Fruit fly (Drosophila melanogaster) whole organism, embryonic: ENCODE measurements around the gene Est-Q.

Experiments used
- CG10959 ChIP-seq: fragments of 200-800 bp; sonication (Bioruptor generic); IDR thresholded peaks from 2 replicates; pipeline ENCODE4 v1.3.6; 2022; ENCODE audit warnings: missing biosample characterization, missing genetic modification characterization
- CG11093 ChIP-seq: fragments of 200-800 bp; sonication (Bioruptor generic); IDR thresholded peaks from 3 replicates; pipeline ENCODE4 v1.3.6; 2022; ENCODE audit warnings: missing biosample characterization, missing genetic modification characterization
- CG12219 ChIP-seq: fragments of 200-800 bp; sonication (Bioruptor generic); optimal IDR thresholded peaks from 3 replicates; lab custom pipeline; 2018; ENCODE audit warnings: missing biosample characterization, mild to moderate bottlenecking, missing genetic modification characterization
- CG12299 ChIP-seq: fragments of 200-800 bp; sonication (Bioruptor generic); optimal IDR thresholded peaks from 2 replicates; lab custom pipeline; 2018; ENCODE audit warnings: missing biosample characterization, mild to moderate bottlenecking, missing genetic modification characterization
- CG12769 ChIP-seq: fragments of 200-800 bp; sonication (Bioruptor generic); optimal IDR thresholded peaks from 2 replicates; lab custom pipeline; 2019; ENCODE audit warnings: missing biosample characterization, mild to moderate bottlenecking, missing genetic modification characterization, moderate library complexity
- CG16779 ChIP-seq: fragments of 200-800 bp; sonication (Bioruptor generic); IDR thresholded peaks from 2 replicates; pipeline ENCODE4 v1.3.6; 2022; ENCODE audit warnings: missing biosample characterization, missing genetic modification characterization
- CG16813 ChIP-seq: fragments of 200-800 bp; sonication (Bioruptor generic); IDR thresholded peaks from 3 replicates; pipeline ENCODE4 v1.3.6; 2022; ENCODE audit warnings: missing biosample characterization, missing genetic modification characterization; ENCODE audit not compliant: partially characterized antibody
- CG18011 ChIP-seq: fragments of 200-800 bp; sonication (Bioruptor generic); optimal IDR thresholded peaks from 2 replicates; lab custom pipeline; 2017; ENCODE audit warnings: missing biosample characterization, missing genetic modification characterization, mild to moderate bottlenecking, moderate library complexity, missing genotype
- CG2202 ChIP-seq: fragments of 200-800 bp; sonication (Bioruptor generic); optimal IDR thresholded peaks from 2 replicates; lab custom pipeline; 2018; ENCODE audit warnings: missing biosample characterization, mild to moderate bottlenecking, missing genetic modification characterization
- CG30020 ChIP-seq: fragments of 200-800 bp; optimal IDR thresholded peaks from 2 replicates; lab custom pipeline; 2019; ENCODE audit warnings: missing biosample characterization, mild to moderate bottlenecking, missing genetic modification characterization, moderate library complexity
- CG31365 ChIP-seq: fragments of 200-800 bp; sonication (Bioruptor generic); optimal IDR thresholded peaks from 2 replicates; lab custom pipeline; 2018; ENCODE audit warnings: missing biosample characterization, mild to moderate bottlenecking, missing genetic modification characterization
- CG3281 ChIP-seq: fragments of 200-800 bp; sonication (Bioruptor generic); optimal IDR thresholded peaks from 3 replicates; lab custom pipeline; 2017; ENCODE audit warnings: missing biosample characterization, mild to moderate bottlenecking, missing genetic modification characterization
- CG33213 ChIP-seq: fragments of 200-800 bp; sonication (Bioruptor generic); optimal IDR thresholded peaks from 3 replicates; lab custom pipeline; 2016; ENCODE audit warnings: missing biosample characterization, missing genetic modification characterization
- CG34224 ChIP-seq: fragments of 200-800 bp; sonication (Bioruptor generic); IDR thresholded peaks from 3 replicates; pipeline ENCODE4 v1.3.6; 2022; ENCODE audit warnings: missing biosample characterization, missing genetic modification characterization; ENCODE audit not compliant: partially characterized antibody
- CG34422 ChIP-seq: fragments of 200-800 bp; sonication (Bioruptor generic); IDR thresholded peaks from 3 replicates; pipeline ENCODE4 v1.3.6; 2022; ENCODE audit warnings: missing biosample characterization, missing genetic modification characterization
- CG3847 ChIP-seq: fragments of 200-800 bp; sonication (Bioruptor generic); IDR thresholded peaks from 2 replicates; pipeline ENCODE4 v1.3.6; 2022; ENCODE audit warnings: missing biosample characterization, missing genetic modification characterization
- CG6175 ChIP-seq: fragments of 200-800 bp; sonication (Bioruptor generic); IDR thresholded peaks from 3 replicates; pipeline ENCODE4 v1.3.6; 2022; ENCODE audit warnings: missing biosample characterization, missing genetic modification characterization
- CG6683 ChIP-seq: fragments of 200-800 bp; sonication (Bioruptor generic); optimal IDR thresholded peaks from 2 replicates; lab custom pipeline; 2017; ENCODE audit warnings: missing biosample characterization, mild to moderate bottlenecking, missing genetic modification characterization, missing genetic modification reagents
- CG9797 ChIP-seq: fragments of 200-800 bp; sonication (Bioruptor generic); optimal IDR thresholded peaks from 3 replicates; lab custom pipeline; 2018; ENCODE audit warnings: missing biosample characterization, mild to moderate bottlenecking, missing genetic modification characterization
- CHES-1-like ChIP-seq: fragments of 200-800 bp; sonication (Bioruptor generic); optimal IDR thresholded peaks from 2 replicates; lab custom pipeline; 2016; ENCODE audit warnings: missing biosample characterization, missing genetic modification characterization
- ERR ChIP-seq: fragments of 200-800 bp; sonication (Bioruptor generic); optimal IDR thresholded peaks from 2 replicates; lab custom pipeline; 2016; ENCODE audit warnings: missing biosample characterization, missing genetic modification characterization
- Hmr ChIP-seq: fragments of 200-800 bp; sonication (Bioruptor generic); optimal IDR thresholded peaks from 3 replicates; lab custom pipeline; 2017; ENCODE audit warnings: mild to moderate bottlenecking, missing biosample characterization, missing genetic modification reagents, missing genetic modification characterization
- Med ChIP-seq: fragments of 200-800 bp; sonication (Bioruptor generic); peaks from one replicate; lab custom pipeline; 2016; ENCODE audit warnings: missing biosample characterization, missing genetic modification characterization, mild to moderate bottlenecking, inconsistent platforms, moderate library complexity
- NFAT ChIP-seq: fragments of 200-800 bp; sonication (Bioruptor generic); IDR thresholded peaks from 2 replicates; pipeline ENCODE4 v1.3.6; 2022; ENCODE audit warnings: missing biosample characterization, missing genetic modification characterization
- Pdp1 ChIP-seq, 2 experiments: fragments of 200-800 bp; sonication (Bioruptor generic); optimal IDR thresholded peaks; 3 replicates each; lab custom pipeline; 2016; ENCODE audit warnings: missing biosample characterization in 2 of 2, missing genetic modification characterization in 2 of 2, mild to moderate bottlenecking in 1 of 2, moderate library complexity in 1 of 2
- Poxn ChIP-seq: fragments of 200-800 bp; sonication (Bioruptor generic); IDR thresholded peaks from 2 replicates; pipeline ENCODE4 v1.3.6; 2022; ENCODE audit warnings: missing biosample characterization, missing genetic modification characterization
- Stat92E ChIP-seq, 3 experiments: fragments of >200 bp in 2 of 3; fragments of 200-800 bp in 1 of 3; sonication (Bioruptor generic) in 1 of 3; optimal IDR thresholded peaks; 2 replicates each; lab custom pipeline; 2017 to 2019; ENCODE audit warnings: missing biosample characterization in 3 of 3, missing genetic modification characterization in 3 of 3, mild to moderate bottlenecking in 1 of 3, moderate library complexity in 1 of 3
- Xbp1 ChIP-seq: fragments of 200-800 bp; sonication (Bioruptor generic); optimal IDR thresholded peaks from 3 replicates; lab custom pipeline; 2016; ENCODE audit warnings: missing biosample characterization, mild to moderate bottlenecking, missing genetic modification characterization
- YL-1 ChIP-seq: fragments of 200-800 bp; sonication (Bioruptor generic); optimal IDR thresholded peaks from 3 replicates; lab custom pipeline; 2017; ENCODE audit warnings: missing biosample characterization, mild to moderate bottlenecking, missing genetic modification characterization
- aop ChIP-seq: fragments of 200-800 bp; sonication (Bioruptor generic); IDR thresholded peaks from 2 replicates; pipeline ENCODE4 v1.3.6; 2022; ENCODE audit warnings: missing biosample characterization, missing genetic modification characterization
- bbx ChIP-seq: fragments of 200-800 bp; sonication (Bioruptor generic); IDR thresholded peaks from 2 replicates; pipeline ENCODE4 v1.3.6; 2022; ENCODE audit warnings: missing biosample characterization, missing genetic modification characterization; ENCODE audit not compliant: partially characterized antibody
- bcd ChIP-seq: fragments of 200-800 bp; sonication (Bioruptor generic); optimal IDR thresholded peaks from 2 replicates; lab custom pipeline; 2017; ENCODE audit warnings: missing biosample characterization, mild to moderate bottlenecking, missing genetic modification characterization
- crol ChIP-seq: fragments of 200-800 bp; sonication (Bioruptor generic); IDR thresholded peaks from 2 replicates; pipeline ENCODE4 v1.3.6; 2022; ENCODE audit warnings: missing biosample characterization, missing genetic modification characterization
- cwo ChIP-seq: fragments of 200-800 bp; sonication (Bioruptor generic); optimal IDR thresholded peaks from 3 replicates; lab custom pipeline; 2017; ENCODE audit warnings: missing biosample characterization, missing genetic modification characterization, mild to moderate bottlenecking, moderate library complexity, missing genetic modification reagents
- dmrt99B ChIP-seq: fragments of 200-800 bp; sonication (Bioruptor generic); optimal IDR thresholded peaks from 2 replicates; lab custom pipeline; 2018; ENCODE audit warnings: missing biosample characterization, mild to moderate bottlenecking, missing genetic modification characterization, moderate library complexity
- eve ChIP-seq, 2 experiments: fragments of >200 bp; optimal IDR thresholded peaks; 2 replicates each; lab custom pipeline; 2017; ENCODE audit warnings: missing biosample characterization in 2 of 2, missing genetic modification characterization in 2 of 2
- eyg ChIP-seq: fragments of 200-800 bp; sonication (Bioruptor generic); optimal IDR thresholded peaks from 3 replicates; lab custom pipeline; 2016; ENCODE audit warnings: missing biosample characterization, missing genetic modification characterization
- fu2 ChIP-seq: fragments of 200-800 bp; sonication (Bioruptor generic); optimal IDR thresholded peaks from 2 replicates; lab custom pipeline; 2016; ENCODE audit warnings: missing biosample characterization, missing genetic modification characterization
- gcm ChIP-seq: fragments of 200-800 bp; sonication (Bioruptor generic); optimal IDR thresholded peaks from 2 replicates; lab custom pipeline; 2019; ENCODE audit warnings: missing biosample characterization, mild to moderate bottlenecking, missing genetic modification characterization, moderate library complexity
- grau ChIP-seq: fragments of 200-800 bp; optimal IDR thresholded peaks from 3 replicates; lab custom pipeline; 2019; ENCODE audit warnings: missing biosample characterization, mild to moderate bottlenecking, missing genetic modification characterization, moderate library complexity
- jing ChIP-seq: fragments of 200-800 bp; sonication (Bioruptor generic); optimal IDR thresholded peaks from 2 replicates; lab custom pipeline; 2018; ENCODE audit warnings: missing biosample characterization, mild to moderate bottlenecking, missing genetic modification characterization
- kay ChIP-seq: fragments of 200-800 bp; sonication (Bioruptor generic); optimal IDR thresholded peaks from 2 replicates; lab custom pipeline; 2016; ENCODE audit warnings: missing biosample characterization, missing genetic modification characterization
- nmo ChIP-seq: fragments of 200-800 bp; sonication (Bioruptor generic); optimal IDR thresholded peaks from 2 replicates; lab custom pipeline; 2018; ENCODE audit warnings: missing biosample characterization, mild to moderate bottlenecking, missing genetic modification characterization, moderate library complexity
- prd ChIP-seq, 3 experiments: fragments of >200 bp in 2 of 3; fragments of 200-800 bp in 1 of 3; sonication (Bioruptor generic) in 1 of 3; optimal IDR thresholded peaks in 2 of 3; IDR thresholded peaks in 1 of 3; 2 replicates in 2 of 3; 3 replicates in 1 of 3; pipeline versions ENCODE4 v1.3.6 to Lab custom; 2017 to 2022; ENCODE audit warnings: missing biosample characterization in 1 of 3, missing genetic modification characterization in 1 of 3
- repo ChIP-seq: fragments of 200-800 bp; sonication (Bioruptor generic); optimal IDR thresholded peaks from 2 replicates; lab custom pipeline; 2016; ENCODE audit warnings: missing biosample characterization, missing genetic modification characterization
- run ChIP-seq: fragments of 200-800 bp; sonication (Bioruptor generic); optimal IDR thresholded peaks from 3 replicates; lab custom pipeline; 2018; ENCODE audit warnings: missing biosample characterization, mild to moderate bottlenecking, missing genetic modification characterization
- tll ChIP-seq, 2 experiments: fragments of 200-800 bp in 1 of 2; fragments of >200 bp in 1 of 2; sonication (Bioruptor generic) in 1 of 2; optimal IDR thresholded peaks; 2 replicates each; lab custom pipeline; 2017 to 2019; ENCODE audit warnings: missing biosample characterization in 2 of 2, missing genetic modification characterization in 2 of 2, mild to moderate bottlenecking in 1 of 2, moderate library complexity in 1 of 2
- twi ChIP-seq: fragments of 200-800 bp; optimal IDR thresholded peaks from 2 replicates; lab custom pipeline; 2019; ENCODE audit warnings: missing biosample characterization, mild to moderate bottlenecking, missing genetic modification characterization, moderate library complexity
- zen ChIP-seq: fragments of 200-800 bp; sonication (Bioruptor generic); optimal IDR thresholded peaks from 3 replicates; lab custom pipeline; 2018; ENCODE audit warnings: missing biosample characterization, mild to moderate bottlenecking, missing genetic modification characterization, moderate library complexity

Gene Est-Q

DNA sequence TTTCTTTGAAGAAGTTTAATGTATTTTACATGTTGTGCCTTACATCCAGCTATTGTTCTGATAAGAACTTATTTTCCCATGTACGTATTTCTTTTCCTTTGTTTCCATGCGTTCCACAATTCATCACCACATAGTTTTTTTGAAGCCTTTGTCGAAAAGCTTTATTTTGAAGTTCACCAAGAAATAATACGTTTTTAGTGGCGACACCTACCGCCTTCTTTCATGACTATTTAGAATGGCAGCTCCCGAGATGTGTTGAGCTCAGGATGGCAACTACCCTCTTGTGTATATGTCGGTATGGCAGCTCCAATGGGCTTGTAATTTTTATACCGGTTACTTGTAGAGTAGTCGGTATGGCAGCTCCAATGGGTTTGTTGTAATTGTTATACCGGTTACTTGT, 17.4 kb upstream of the Est-Q start (continued):
- TF ChIP-seq Stat92E (GFP tag; optimal IDR thresholded peaks at IDR 0.05; lab: Kevin White, UChicago) (peak in 1 of 3 experiments; percentile 26), eyg (GFP tag; lab: Kevin White, UChicago) (no peak), CG30020 (tag; lab: Kevin White, UChicago) (no peak), ERR (peak; percentile 36), CG3281 (no peak), CG2202 (tag; lab: Kevin White, UChicago) (no peak), CG33213 (peak; percentile 77), CG12299 (tag; lab: Kevin White, UChicago) (no peak), YL-1 (GFP tag; lab: Kevin White, UChicago) (no peak), repo (GFP tag; lab: Kevin White, UChicago) (no peak), CG12769 (tag; lab: Kevin White, UChicago) (no peak), run (no peak), CG11093 (no peak), Hmr (peak; percentile 84), tll (GFP tag; optimal IDR thresholded peaks at IDR 0.05; lab: Kevin White, UChicago) (no peak), aop (GFP tag; lab: Robert Waterston, UW) (no peak), eve (GFP tag; optimal IDR thresholded peaks at IDR 0.05; lab: Kevin White, UChicago) (peak in 1 of 2 experiments; percentile 35), CG6683 (no peak), CG16779 (GFP tag; lab: Robert Waterston, UW) (no peak), gcm (GFP tag; lab: Kevin White, UChicago) (no peak), NFAT (GFP tag; lab: Robert Waterston, UW) (no peak), Med (GFP tag; lab: Kevin White, UChicago) (peak; percentile 92), grau (tag; lab: Kevin White, UChicago) (no peak), cwo (GFP tag; lab: Kevin White, UChicago) (no peak), CG9797 (GFP tag; lab: Kevin White, UChicago) (peak; percentile 29), CG10959 (GFP tag; lab: Robert Waterston, UW) (no peak), nmo (GFP tag; lab: Kevin White, UChicago) (peak; percentile 35), CG34422 (GFP tag; lab: Robert Waterston, UW) (no peak; the same call in 2 of the 3 replicates), CG12219 (GFP tag; lab: Kevin White, UChicago) (no peak), jing (GFP tag; lab: Kevin White, UChicago) (no peak), bbx (GFP tag; lab: Robert Waterston, UW) (peak; percentile 8; the same call in 1 of the 2 replicates), Xbp1 (peak; percentile 27), zen (tag; lab: Kevin White, UChicago) (peak; percentile 61), kay (GFP tag; lab: Kevin White, UChicago) (no peak), Poxn (GFP tag; lab: Robert Waterston, UW) (no peak), CG31365 (tag; lab: Kevin White, UChicago) (peak; percentile 68), Pdp1 (GFP tag; optimal IDR thresholded peaks at IDR 0.05; lab: Kevin White, UChicago) (peak in 1 of 2 experiments; percentile 48), CG34224 (no peak), CG18011 (GFP tag; lab: Kevin White, UChicago) (no peak), crol (GFP tag; lab: Robert Waterston, UW) (no peak), CHES-1-like (peak; percentile 43), CG6175 (GFP tag; lab: Robert Waterston, UW) (no peak), CG16813 (GFP tag; lab: Robert Waterston, UW) (no peak), twi (tag; lab: Kevin White, UChicago) (no peak), fu2 (peak; percentile 19), CG3847 (peak; percentile 90), dmrt99B (tag; lab: Kevin White, UChicago) (no peak), bcd (GFP tag; lab: Kevin White, UChicago) (no peak), prd (optimal IDR thresholded peaks at IDR 0.05; lab: Kevin White, UChicago) (no peak), prd (GFP tag; IDR thresholded peaks at IDR 0.05; lab: Robert Waterston, UW) (no peak)
